Worm (Caenorhabditis elegans): ENCODE data around the gene srh-146.

DNA sequence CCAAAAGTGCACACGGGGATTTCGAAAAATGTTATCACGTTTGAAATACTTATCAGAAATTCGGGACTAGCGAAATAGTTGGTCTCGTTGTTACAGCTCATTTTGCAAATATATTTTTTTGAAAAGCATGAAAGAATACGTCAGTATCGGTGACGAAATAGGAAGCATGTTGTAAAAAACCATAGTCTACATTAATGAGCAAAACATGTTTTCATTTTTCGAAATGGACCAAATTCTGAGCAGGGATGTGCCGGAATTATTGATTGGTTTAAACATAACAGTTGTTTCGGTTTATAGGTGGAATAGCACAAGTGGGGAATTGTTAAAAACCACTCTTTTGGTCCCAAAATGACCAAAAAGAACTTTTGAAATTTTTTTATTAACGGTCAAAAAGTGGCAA, 20.0 kb downstream of the srh-146 start, which contains the start of gene srh-247:
- TF ChIP-seq W03F9.2 (tag; optimal IDR thresholded peaks at IDR 0.05) (no peak), him-1 (tag; optimal IDR thresholded peaks at IDR 0.05) (no peak), dao-5 (tag; optimal IDR thresholded peaks at IDR 0.05) (no peak)

All from whole organism, L4/young adult.